Fruit fly (Drosophila melanogaster) S2 (cell line): ENCODE results near the gene CG4278.

Experiments
- CG8478 ChIP-seq: fragments of >200 bp; optimal IDR thresholded peaks from 2 replicates; lab custom pipeline; 2018
- CTCF ChIP-seq, 2 experiments: fragments of >200 bp; optimal IDR thresholded peaks; 2 replicates each; lab custom pipeline; 2018

dm6 chr2L:16287602-16288392, 39.1 kb upstream of the CG4278 start, which contains the start of the genes crp and pkaap:
- TF ChIP-seq CTCF (optimal IDR thresholded peaks at IDR 0.05; lab: Kevin White, UChicago) (peak; percentile 98), CG8478 (lab: Kevin White, UChicago) (no peak)
